Fruit fly (Drosophila melanogaster) whole organism: ENCODE data around the gene SmB.

ENCODE experiments used
- CG8478 ChIP-seq: fragments of >200 bp; optimal IDR thresholded peaks from 2 replicates; lab custom pipeline; 2018; ENCODE audit warnings: inconsistent platforms
- Dll ChIP-seq: fragments of >200 bp; optimal IDR thresholded peaks from 2 replicates; lab custom pipeline; 2017
- EcR ChIP-seq, 2 experiments: fragments of >200 bp; optimal IDR thresholded peaks; 2 replicates each; lab custom pipeline; 2017; ENCODE audit warnings: missing biosample characterization in 2 of 2, missing genetic modification characterization in 2 of 2, missing genetic modification reagents in 2 of 2
- pan ChIP-seq: fragments of >200 bp; optimal IDR thresholded peaks from 2 replicates; lab custom pipeline; 2017
- psq ChIP-seq: fragments of >200 bp; optimal IDR thresholded peaks from 2 replicates; lab custom pipeline; 2017
- usp ChIP-seq: fragments of >200 bp; optimal IDR thresholded peaks from 2 replicates; lab custom pipeline; 2017; ENCODE audit warnings: missing biosample characterization, missing genetic modification characterization, mixed read lengths

The SmB gene

dm6 chr2L:10386824-10387223 is 39.6 kb downstream of the SmB start:
- TF ChIP-seq psq (lab: Kevin White, UChicago) = no peak

DNA sequence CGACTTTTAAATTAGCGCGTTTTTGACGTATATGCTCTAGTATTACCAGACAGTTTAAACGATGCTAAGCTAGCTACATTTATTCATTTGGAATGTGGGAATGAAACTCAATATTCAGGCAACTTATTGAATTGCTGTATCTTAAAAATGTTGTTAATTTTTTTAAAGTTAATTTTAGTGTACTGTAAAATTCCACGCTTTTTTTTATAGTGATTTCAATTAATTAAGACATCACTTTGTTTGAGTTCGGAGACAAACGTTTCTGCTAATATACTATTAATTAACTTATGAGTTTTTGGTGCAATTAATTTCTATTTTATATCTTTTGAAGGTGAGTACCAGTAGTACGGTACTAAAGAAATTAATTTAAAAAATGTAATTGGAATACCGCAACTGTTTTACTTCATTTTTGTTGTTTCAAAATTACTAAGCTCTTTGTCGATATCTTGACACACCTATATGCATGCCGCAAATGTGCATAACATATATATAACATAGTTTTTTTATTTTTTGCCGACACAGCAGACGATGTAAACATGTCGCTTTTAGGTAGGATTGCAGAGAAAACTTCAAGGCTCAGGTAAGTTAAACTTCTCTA is 40.1 kb downstream of the SmB start, which contains the start of the genes Cdk1 and mRpS7:
Gene Cdk1, minus strand, starts transcription at position 55 of the 598 bp plus-strand sequence.
Gene mRpS7, plus strand, starts transcription at position 455 of the 598 bp plus-strand sequence.
- TF ChIP-seq Dll (lab: Kevin White, UChicago) (no peak), CG8478 (lab: Kevin White, UChicago) (no peak), usp (GFP tag; lab: Kevin White, UChicago) (no peak), pan (lab: Kevin White, UChicago) (no peak)

- TF ChIP-seq psq (lab: Kevin White, UChicago) = no peak
- no peak for TF ChIP-seq CG8478 (lab: Kevin White, UChicago)
- no peak for TF ChIP-seq Dll (lab: Kevin White, UChicago)
- no peak for TF ChIP-seq EcR (GFP tag; optimal IDR thresholded peaks at IDR 0.05; lab: Kevin White, UChicago)
These were observed 44.5 kb downstream of the SmB start, which contains the start of gene CG5096 for dm6 chr2L:10381890-10382450. Gene CG5096 (plus strand): TSS chr2L:10382263.

- TF ChIP-seq usp (GFP tag; lab: Kevin White, UChicago) = no peak
- no peak for TF ChIP-seq psq (lab: Kevin White, UChicago)
- TF ChIP-seq pan (lab: Kevin White, UChicago) = no peak
- TF ChIP-seq Dll (lab: Kevin White, UChicago) = no peak
- TF ChIP-seq EcR (GFP tag; optimal IDR thresholded peaks at IDR 0.05; lab: Kevin White, UChicago) = no peak
- TF ChIP-seq CG8478 (lab: Kevin White, UChicago) = no peak
These were observed 46.6 kb downstream of the SmB start, which contains the start of gene gny for dm6 chr2L:10379865-10380264. Gene gny (plus strand): TSS chr2L:10380103.

DNA sequence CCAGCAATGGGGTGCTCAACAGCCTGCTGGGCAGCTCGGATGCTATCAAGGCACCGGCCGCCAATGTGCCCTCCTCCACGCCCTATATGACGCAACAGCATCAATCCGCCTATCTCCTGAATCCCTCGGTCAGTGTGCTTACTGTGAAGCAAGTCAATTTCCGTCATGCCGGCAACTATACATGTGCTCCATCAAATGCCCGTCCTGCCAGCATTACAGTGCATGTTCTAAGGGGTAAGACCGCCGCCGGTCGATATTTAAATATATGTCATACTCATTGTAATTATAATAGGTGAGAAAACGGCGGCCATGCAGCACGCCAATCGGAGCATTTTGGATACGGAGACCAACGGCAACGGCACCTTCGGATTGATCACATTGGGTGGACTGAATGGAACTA is 47.8 kb downstream of the SmB start:
- TF ChIP-seq psq (lab: Kevin White, UChicago) = no peak
- no peak for TF ChIP-seq CG8478 (lab: Kevin White, UChicago)
- no peak for TF ChIP-seq pan (lab: Kevin White, UChicago)
- no peak for TF ChIP-seq Dll (lab: Kevin White, UChicago)
- no peak for TF ChIP-seq usp (GFP tag; lab: Kevin White, UChicago)
- TF ChIP-seq EcR (GFP tag; optimal IDR thresholded peaks at IDR 0.05; lab: Kevin White, UChicago) = no peak

dm6 chr2L:10376276-10376675 is 50.2 kb downstream of the SmB start:
- TF ChIP-seq pan (lab: Kevin White, UChicago) (peak; percentile 2), psq (lab: Kevin White, UChicago) (no peak)
